Worm (Caenorhabditis elegans) whole organism, L1 larva: Measurements from ENCODE around the gene mltn-10.

Experiments used
- jun-1 ChIP-seq: fragments of 150-350 bp; optimal IDR thresholded peaks from 2 replicates; lab custom pipeline; 2014; ENCODE audit warnings: missing biosample characterization, missing genetic modification reagents, missing genetic modification characterization
- lin-14 ChIP-seq: fragments of 200-800 bp; sonication (Bioruptor generic); optimal IDR thresholded peaks from 2 replicates; lab custom pipeline; 2018; ENCODE audit warnings: mild to moderate bottlenecking, missing genetic modification characterization, moderate library complexity, missing compliant biosample characterization
- lin-15B ChIP-seq: fragments of 150-350 bp; sonication (generic microtip); optimal IDR thresholded peaks from 3 replicates; lab custom pipeline; 2014; ENCODE audit warnings: missing biosample characterization, missing genetic modification characterization
- nhr-237 ChIP-seq: fragments of 150-350 bp; optimal IDR thresholded peaks from 2 replicates; lab custom pipeline; 2014; ENCODE audit warnings: missing biosample characterization, missing genetic modification characterization
- pqm-1 ChIP-seq: sonication (generic microtip); optimal IDR thresholded peaks from 3 replicates; lab custom pipeline; 2017; ENCODE audit warnings: missing biosample characterization, missing genetic modification characterization
- skn-1 ChIP-seq: fragments of 150-350 bp; optimal IDR thresholded peaks from 2 replicates; lab custom pipeline; 2014; ENCODE audit warnings: missing biosample characterization, missing genetic modification characterization
- unc-130 ChIP-seq: fragments of 150-350 bp; optimal IDR thresholded peaks from 2 replicates; lab custom pipeline; 2017; ENCODE audit warnings: missing biosample characterization, missing genetic modification characterization, inconsistent platforms

DNA sequence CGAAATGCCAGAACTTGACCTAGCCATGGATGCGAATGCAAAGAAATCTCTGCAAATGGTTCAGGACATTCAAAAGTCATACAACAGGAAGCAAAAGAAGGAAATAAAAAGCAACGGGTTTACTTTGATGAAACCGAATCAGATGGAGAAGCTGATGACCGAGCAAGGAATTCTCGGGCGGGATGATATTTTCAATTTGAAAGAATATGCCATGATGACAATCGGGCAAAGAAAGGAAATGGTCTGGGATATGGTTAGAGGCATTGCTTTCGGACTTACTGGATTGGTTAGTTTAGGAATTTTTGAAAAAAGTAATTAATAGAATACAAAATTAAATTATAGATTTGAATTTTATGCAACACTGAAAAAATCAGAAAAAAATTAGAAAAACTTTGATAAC lies 2.1 kb upstream of the mltn-10 start:
- TF ChIP-seq pqm-1 (tag; lab: Kevin White, UChicago) (no peak), unc-130 (no peak), lin-14 (GFP tag; lab: Kevin White, UChicago) (no peak), nhr-237 (tag; lab: Kevin White, UChicago) (no peak), lin-15B (tag; lab: Kevin White, UChicago) (no peak), skn-1 (tag; lab: Kevin White, UChicago) (no peak), jun-1 (tag; lab: Kevin White, UChicago) (no peak)
